Worm (Caenorhabditis elegans) whole organism, mixed stage, embryonic: ENCODE measurements around the gene M106.7.

Experiments
- M03D4.4 ChIP-seq: sonication (generic microtip); optimal IDR thresholded peaks from 2 replicates; lab custom pipeline; 2017; ENCODE audit warnings: mild to moderate bottlenecking, missing genetic modification characterization, missing compliant biosample characterization
- bed-3 ChIP-seq: fragments of 200-800 bp; sonication (Bioruptor generic); optimal IDR thresholded peaks from 3 replicates; lab custom pipeline; 2018; ENCODE audit warnings: mild to moderate bottlenecking, missing genetic modification characterization, moderate library complexity, missing compliant biosample characterization
- blmp-1 ChIP-seq: fragments of 150-350 bp; optimal IDR thresholded peaks from 2 replicates; lab custom pipeline; 2014; ENCODE audit warnings: missing biosample characterization, missing genetic modification characterization
- ceh-39 ChIP-seq: fragments of 150-350 bp; optimal IDR thresholded peaks from 2 replicates; lab custom pipeline; 2014; ENCODE audit warnings: missing biosample characterization, missing genetic modification characterization
- ceh-43 ChIP-seq: fragments of 200-800 bp; sonication (Bioruptor generic); optimal IDR thresholded peaks from 2 replicates; lab custom pipeline; 2018; ENCODE audit warnings: mild to moderate bottlenecking, missing genetic modification characterization, moderate library complexity, missing compliant biosample characterization
- ceh-83 ChIP-seq: fragments of 200-800 bp; sonication (Bioruptor generic); optimal IDR thresholded peaks from 2 replicates; lab custom pipeline; 2018; ENCODE audit warnings: mild to moderate bottlenecking, missing genetic modification characterization, missing compliant biosample characterization
- ces-1 ChIP-seq: fragments of 150-350 bp; optimal IDR thresholded peaks from 2 replicates; lab custom pipeline; 2014; ENCODE audit warnings: missing biosample characterization, missing genetic modification reagents, missing genetic modification characterization
- cnd-1 ChIP-seq: fragments of 200-800 bp; sonication (Bioruptor generic); optimal IDR thresholded peaks from 2 replicates; lab custom pipeline; 2018; ENCODE audit warnings: mild to moderate bottlenecking, missing genetic modification characterization, missing compliant biosample characterization
- drap-1 ChIP-seq: fragments of 200-800 bp; sonication (Bioruptor generic); optimal IDR thresholded peaks from 3 replicates; lab custom pipeline; 2018; ENCODE audit warnings: mild to moderate bottlenecking, missing genetic modification characterization, missing compliant biosample characterization
- elt-1 ChIP-seq: sonication (generic microtip); optimal IDR thresholded peaks from 2 replicates; lab custom pipeline; 2017; ENCODE audit warnings: missing genetic modification characterization, mild to moderate bottlenecking, missing compliant biosample characterization, antibody characterized with exemption, moderate library complexity, borderline replicate concordance; ENCODE audit not compliant: insufficient read depth
- elt-3 ChIP-seq: fragments of 150-350 bp; optimal IDR thresholded peaks from 2 replicates; lab custom pipeline; 2014; ENCODE audit warnings: missing biosample characterization, missing genetic modification characterization
- flh-1 ChIP-seq: fragments of 200-800 bp; sonication (Bioruptor generic); optimal IDR thresholded peaks from 2 replicates; lab custom pipeline; 2018; ENCODE audit warnings: mild to moderate bottlenecking, missing genetic modification characterization, moderate library complexity, missing compliant biosample characterization
- ham-2 ChIP-seq: fragments of 200-800 bp; sonication (Bioruptor generic); optimal IDR thresholded peaks from 2 replicates; lab custom pipeline; 2018; ENCODE audit warnings: mild to moderate bottlenecking, missing genetic modification characterization, missing compliant biosample characterization
- hlh-1 ChIP-seq: fragments of 150-350 bp; optimal IDR thresholded peaks from 2 replicates; lab custom pipeline; 2014; ENCODE audit warnings: missing biosample characterization, missing genetic modification reagents, missing genetic modification characterization
- lin-13 ChIP-seq: fragments of 150-350 bp; optimal IDR thresholded peaks from 2 replicates; lab custom pipeline; 2014; ENCODE audit warnings: missing biosample characterization, missing genetic modification characterization
- lin-32 ChIP-seq: fragments of 200-800 bp; sonication (Bioruptor generic); optimal IDR thresholded peaks from 2 replicates; lab custom pipeline; 2018; ENCODE audit warnings: mild to moderate bottlenecking, missing genetic modification characterization, missing compliant biosample characterization
- lsy-2 ChIP-seq: fragments of 150-350 bp; optimal IDR thresholded peaks from 2 replicates; lab custom pipeline; 2014; ENCODE audit warnings: missing biosample characterization, missing genetic modification characterization
- mab-5 ChIP-seq: fragments of 150-350 bp; optimal IDR thresholded peaks from 2 replicates; lab custom pipeline; 2014; ENCODE audit warnings: missing biosample characterization, missing genetic modification characterization
- mep-1 ChIP-seq: fragments of 150-350 bp; optimal IDR thresholded peaks from 2 replicates; lab custom pipeline; 2017; ENCODE audit warnings: missing biosample characterization, missing genetic modification reagents, missing genetic modification characterization, inconsistent platforms
- mls-2 ChIP-seq: sonication (generic microtip); optimal IDR thresholded peaks from 2 replicates; lab custom pipeline; 2016; ENCODE audit warnings: mild to moderate bottlenecking, missing genetic modification characterization, moderate library complexity, missing compliant biosample characterization
- nhr-12 ChIP-seq: fragments of 150-350 bp; optimal IDR thresholded peaks from 2 replicates; lab custom pipeline; 2014; ENCODE audit warnings: missing biosample characterization, missing genetic modification characterization
- nhr-2 ChIP-seq: fragments of 150-350 bp; optimal IDR thresholded peaks from 2 replicates; lab custom pipeline; 2014; ENCODE audit warnings: missing biosample characterization, missing genetic modification characterization
- nhr-237 ChIP-seq: fragments of 150-350 bp; optimal IDR thresholded peaks from 2 replicates; lab custom pipeline; 2014; ENCODE audit warnings: missing biosample characterization, missing genetic modification characterization
- nhr-28 ChIP-seq: fragments of 150-350 bp; optimal IDR thresholded peaks from 2 replicates; lab custom pipeline; 2014; ENCODE audit warnings: missing biosample characterization, missing genetic modification characterization
- nhr-76 ChIP-seq: sonication (generic microtip); optimal IDR thresholded peaks from 2 replicates; lab custom pipeline; 2017; ENCODE audit warnings: missing biosample characterization, missing genetic modification characterization
- pha-4 ChIP-seq: fragments of 150-350 bp; optimal IDR thresholded peaks from 2 replicates; lab custom pipeline; 2018; ENCODE audit warnings: missing biosample characterization, missing genetic modification reagents, missing genetic modification characterization
- sem-2 ChIP-seq: fragments of 200-800 bp; sonication (Bioruptor generic); optimal IDR thresholded peaks from 2 replicates; lab custom pipeline; 2018; ENCODE audit warnings: mild to moderate bottlenecking, missing genetic modification characterization, missing compliant biosample characterization
- snpc-4 ChIP-seq: fragments of 150-350 bp; optimal IDR thresholded peaks from 2 replicates; lab custom pipeline; 2014; ENCODE audit warnings: missing biosample characterization, missing genetic modification characterization
- sptf-1 ChIP-seq: sonication (generic microtip); optimal IDR thresholded peaks from 2 replicates; lab custom pipeline; 2017; ENCODE audit warnings: mild to moderate bottlenecking, missing genetic modification characterization, moderate library complexity, missing compliant biosample characterization
- tbx-8 ChIP-seq: fragments of 200-800 bp; sonication (Bioruptor generic); optimal IDR thresholded peaks from 2 replicates; lab custom pipeline; 2018; ENCODE audit warnings: mild to moderate bottlenecking, missing genetic modification characterization, moderate library complexity, missing compliant biosample characterization
- unc-120 ChIP-seq: sonication (generic microtip); optimal IDR thresholded peaks from 2 replicates; lab custom pipeline; 2017; ENCODE audit warnings: missing genetic modification characterization, missing compliant biosample characterization; ENCODE audit not compliant: poor library complexity, severe bottlenecking
- unc-39 ChIP-seq: fragments of 150-350 bp; optimal IDR thresholded peaks from 2 replicates; lab custom pipeline; 2014; ENCODE audit warnings: missing biosample characterization, missing genetic modification characterization
- unc-62 ChIP-seq: fragments of 150-350 bp; optimal IDR thresholded peaks from 2 replicates; lab custom pipeline; 2014; ENCODE audit warnings: missing biosample characterization, missing genetic modification reagents, missing genetic modification characterization
- zip-8 ChIP-seq: fragments of 150-350 bp; optimal IDR thresholded peaks from 2 replicates; lab custom pipeline; 2014; ENCODE audit warnings: missing biosample characterization, missing genetic modification characterization
- ztf-11 ChIP-seq: fragments of 150-350 bp; optimal IDR thresholded peaks from 2 replicates; lab custom pipeline; 2014; ENCODE audit warnings: missing biosample characterization, missing genetic modification characterization

M106.7 gene

ce11 chrII:10847057-10847456, 9.9 kb downstream of the M106.7 start:
- no peak for TF ChIP-seq nhr-2 (tag; lab: Kevin White, UChicago)
- no peak for TF ChIP-seq sptf-1
- TF ChIP-seq nhr-76 (tag; lab: Kevin White, UChicago), result no peak
- no peak for TF ChIP-seq nhr-28 (tag; lab: Kevin White, UChicago)
- TF ChIP-seq bed-3 (GFP tag; lab: Kevin White, UChicago), result no peak
- no peak for TF ChIP-seq elt-1 (tag; lab: Kevin White, UChicago)
- TF ChIP-seq ham-2 (GFP tag; lab: Kevin White, UChicago), result no peak
- no peak for TF ChIP-seq hlh-1 (tag; lab: Kevin White, UChicago)
- TF ChIP-seq nhr-12 (tag; lab: Kevin White, UChicago), result no peak
- TF ChIP-seq blmp-1 (tag; lab: Kevin White, UChicago), result no peak

ce11 chrII:10843527-10843926, 13.4 kb downstream of the M106.7 start, which contains the start of gene M106.8:
Gene M106.8 (minus strand): TSS chrII:10843627.
- TF ChIP-seq snpc-4 (no peak), unc-120 (tag; lab: Kevin White, UChicago) (no peak), sem-2 (GFP tag; lab: Kevin White, UChicago) (no peak), ztf-11 (tag; lab: Kevin White, UChicago) (no peak), elt-1 (tag; lab: Kevin White, UChicago) (no peak), lin-13 (no peak), M03D4.4 (no peak), lin-32 (GFP tag; lab: Kevin White, UChicago) (no peak), sptf-1 (no peak), ham-2 (GFP tag; lab: Kevin White, UChicago) (no peak), flh-1 (GFP tag; lab: Kevin White, UChicago) (no peak)

DNA sequence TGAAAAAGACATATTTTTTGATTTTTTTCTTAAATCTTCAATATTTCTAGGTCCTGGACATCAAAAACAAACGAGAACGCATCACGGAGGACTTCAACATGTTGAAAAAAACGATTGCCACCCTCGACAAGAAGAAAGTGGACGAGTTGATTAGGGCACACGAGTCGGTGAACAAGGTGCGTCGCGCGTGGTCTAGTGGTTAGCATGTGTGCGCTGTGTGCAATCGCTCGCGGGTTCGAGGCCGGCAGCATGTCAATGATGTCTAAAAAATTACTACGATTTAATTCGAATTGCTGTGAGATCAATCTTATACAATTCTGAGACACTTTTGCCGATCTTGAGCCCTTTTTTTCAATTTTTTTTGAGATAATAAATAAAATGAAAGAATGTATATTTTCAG, 16.9 kb downstream of the M106.7 start:
- TF ChIP-seq hlh-1 (tag; lab: Kevin White, UChicago) (peak; percentile 23), nhr-2 (tag; lab: Kevin White, UChicago) (no peak), lin-13 (peak; percentile 74), lin-32 (GFP tag; lab: Kevin White, UChicago) (peak; percentile 90), M03D4.4 (peak; percentile 95), ceh-83 (GFP tag; lab: Kevin White, UChicago) (peak; percentile 99), ham-2 (GFP tag; lab: Kevin White, UChicago) (peak; percentile 91), elt-1 (tag; lab: Kevin White, UChicago) (no peak), pha-4 (peak; percentile 83), sptf-1 (peak; percentile 96), ceh-39 (peak; percentile 33), nhr-76 (tag; lab: Kevin White, UChicago) (no peak), nhr-12 (tag; lab: Kevin White, UChicago) (no peak), cnd-1 (peak; percentile 97), nhr-237 (no peak), ztf-11 (tag; lab: Kevin White, UChicago) (peak; percentile 49), zip-8 (tag; lab: Kevin White, UChicago) (no peak), bed-3 (GFP tag; lab: Kevin White, UChicago) (peak; percentile 82), mab-5 (tag; lab: Kevin White, UChicago) (no peak), ces-1 (GFP tag; lab: Kevin White, UChicago) (no peak), mls-2 (tag; lab: Kevin White, UChicago) (peak; percentile 98), flh-1 (GFP tag; lab: Kevin White, UChicago) (peak; percentile 83), nhr-28 (tag; lab: Kevin White, UChicago) (peak; percentile 63), ceh-43 (GFP tag; lab: Kevin White, UChicago) (peak; percentile 92), mep-1 (tag; lab: Kevin White, UChicago) (peak; percentile 23), unc-62 (GFP tag; lab: Kevin White, UChicago) (peak; percentile 12), snpc-4 (no peak), blmp-1 (tag; lab: Kevin White, UChicago) (no peak), unc-120 (tag; lab: Kevin White, UChicago) (peak; percentile 84), drap-1 (GFP tag; lab: Kevin White, UChicago) (peak; percentile 94), elt-3 (tag; lab: Kevin White, UChicago) (no peak), sem-2 (GFP tag; lab: Kevin White, UChicago) (peak; percentile 94), unc-39 (tag; lab: Kevin White, UChicago) (peak; percentile 43), tbx-8 (GFP tag; lab: Kevin White, UChicago) (peak; percentile 97), lsy-2 (tag; lab: Kevin White, UChicago) (peak; percentile 59)
